Worm (Caenorhabditis elegans) whole organism, early embryonic: ENCODE results near the gene syx-4.

Experiments used
- B0310.2 ChIP-seq: sonication (generic microtip); optimal IDR thresholded peaks from 2 replicates; lab custom pipeline; 2016; ENCODE audit warnings: mild to moderate bottlenecking, missing genetic modification characterization, missing compliant biosample characterization
- F13C5.2 ChIP-seq: sonication (generic microtip); optimal IDR thresholded peaks from 2 replicates; lab custom pipeline; 2017; ENCODE audit warnings: mild to moderate bottlenecking, missing genetic modification characterization, inconsistent platforms, missing compliant biosample characterization
- aly-1 ChIP-seq: sonication (generic microtip); optimal IDR thresholded peaks from 2 replicates; lab custom pipeline; 2016; ENCODE audit warnings: missing genetic modification characterization, missing compliant biosample characterization
- ama-1 ChIP-seq: fragments of 150-350 bp; optimal IDR thresholded peaks from 2 replicates; lab custom pipeline; 2014
- ceh-13 ChIP-seq: fragments of 200-800 bp; sonication (Bioruptor generic); optimal IDR thresholded peaks from 2 replicates; lab custom pipeline; 2018; ENCODE audit warnings: mild to moderate bottlenecking, missing genetic modification characterization, missing compliant biosample characterization
- ceh-36 ChIP-seq: sonication (generic microtip); optimal IDR thresholded peaks from 2 replicates; lab custom pipeline; 2016; ENCODE audit warnings: missing genetic modification characterization, inconsistent platforms, missing compliant biosample characterization
- ets-7 ChIP-seq: sonication (generic microtip); optimal IDR thresholded peaks from 2 replicates; lab custom pipeline; 2016; ENCODE audit warnings: missing genotype, missing genetic modification characterization, missing compliant biosample characterization
- flt-1 ChIP-seq: fragments of 200-800 bp; sonication (Bioruptor generic); IDR thresholded peaks from 2 replicates; pipeline ENCODE4 v1.3.6; 2022; ENCODE audit warnings: missing genetic modification characterization, missing compliant biosample characterization
- hmbx-1 ChIP-seq: sonication (generic microtip); optimal IDR thresholded peaks from 2 replicates; lab custom pipeline; 2016; ENCODE audit warnings: mild to moderate bottlenecking, missing genetic modification characterization, missing compliant biosample characterization
- hmg-4 ChIP-seq: fragments of 200-800 bp; sonication (Bioruptor generic); optimal IDR thresholded peaks from 2 replicates; lab custom pipeline; 2018; ENCODE audit warnings: mild to moderate bottlenecking, missing genetic modification characterization, missing compliant biosample characterization
- hnd-1 ChIP-seq: sonication (generic microtip); optimal IDR thresholded peaks from 2 replicates; lab custom pipeline; 2016; ENCODE audit warnings: missing genetic modification characterization, missing compliant biosample characterization
- pes-1 ChIP-seq: fragments of 200-800 bp; sonication (Bioruptor generic); IDR thresholded peaks from 2 replicates; pipeline ENCODE4 v1.3.6; 2022; ENCODE audit warnings: missing genetic modification reagents, missing genetic modification characterization, missing compliant biosample characterization
- scrt-1 ChIP-seq: fragments of 200-800 bp; sonication (Bioruptor generic); IDR thresholded peaks from 2 replicates; pipeline ENCODE4 v1.3.6; 2022; ENCODE audit warnings: missing genetic modification characterization, missing compliant biosample characterization
- sea-1 ChIP-seq: fragments of 200-800 bp; sonication (Bioruptor generic); conservative IDR thresholded peaks from 2 replicates; pipeline ENCODE4 v1.3.6; 2022; ENCODE audit warnings: missing genetic modification characterization, missing compliant biosample characterization
- tbx-11 ChIP-seq: fragments of 200-800 bp; sonication (Bioruptor generic); IDR thresholded peaks from 2 replicates; pipeline ENCODE4 v1.3.6; 2022; ENCODE audit warnings: missing genetic modification characterization, missing compliant biosample characterization
- tbx-37 ChIP-seq: fragments of 200-800 bp; sonication (Bioruptor generic); conservative IDR thresholded peaks from 2 replicates; pipeline ENCODE4 v1.3.6; 2022; ENCODE audit warnings: missing genetic modification reagents, missing genetic modification characterization, missing compliant biosample characterization
- tra-4 ChIP-seq: sonication (generic microtip); optimal IDR thresholded peaks from 2 replicates; lab custom pipeline; 2017; ENCODE audit warnings: missing genetic modification characterization, missing compliant biosample characterization

Gene syx-4

ce11 chrIV:8461177-8461576 lies 4.1 kb downstream of the syx-4 start:
- TF ChIP-seq ama-1 (lab: Kevin White, UChicago) (no peak), tra-4 (no peak), ceh-36 (no peak), hmbx-1 (tag; lab: Kevin White, UChicago) (no peak), F13C5.2 (tag; lab: Kevin White, UChicago) (no peak), tbx-37 (GFP tag; lab: Robert Waterston, UW) (no peak), tbx-11 (GFP tag; lab: Robert Waterston, UW) (no peak)

- TF ChIP-seq B0310.2 (tag; lab: Kevin White, UChicago) (no peak), scrt-1 (GFP tag; lab: Robert Waterston, UW) (no peak), pes-1 (GFP tag; lab: Robert Waterston, UW) (no peak), flt-1 (GFP tag; lab: Robert Waterston, UW) (no peak), aly-1 (tag; lab: Kevin White, UChicago) (no peak), tbx-37 (GFP tag; lab: Robert Waterston, UW) (no peak), hnd-1 (tag; lab: Kevin White, UChicago) (no peak), tra-4 (no peak), ama-1 (lab: Kevin White, UChicago) (no peak), hmbx-1 (tag; lab: Kevin White, UChicago) (no peak), ceh-36 (no peak), ceh-13 (no peak), tbx-11 (GFP tag; lab: Robert Waterston, UW) (no peak), sea-1 (GFP tag; lab: Robert Waterston, UW) (no peak), ets-7 (tag; lab: Kevin White, UChicago) (no peak), hmg-4 (GFP tag; lab: Kevin White, UChicago) (no peak)
Measured at ce11 chrIV:8462376-8462775, 5.3 kb downstream of the syx-4 start.

- TF ChIP-seq aly-1 (tag; lab: Kevin White, UChicago): no peak
- TF ChIP-seq scrt-1 (GFP tag; lab: Robert Waterston, UW): no peak
- no peak for TF ChIP-seq tra-4
- TF ChIP-seq tbx-11 (GFP tag; lab: Robert Waterston, UW): no peak
- TF ChIP-seq tbx-37 (GFP tag; lab: Robert Waterston, UW): no peak
- no peak for TF ChIP-seq ama-1 (lab: Kevin White, UChicago)
- TF ChIP-seq sea-1 (GFP tag; lab: Robert Waterston, UW): no peak
- TF ChIP-seq ets-7 (tag; lab: Kevin White, UChicago): no peak
- TF ChIP-seq B0310.2 (tag; lab: Kevin White, UChicago): no peak
- no peak for TF ChIP-seq ceh-36
- TF ChIP-seq ceh-13: no peak
- TF ChIP-seq pes-1 (GFP tag; lab: Robert Waterston, UW): no peak
- TF ChIP-seq hmbx-1 (tag; lab: Kevin White, UChicago): no peak
- no peak for TF ChIP-seq hnd-1 (tag; lab: Kevin White, UChicago)
- no peak for TF ChIP-seq flt-1 (GFP tag; lab: Robert Waterston, UW)
- TF ChIP-seq F13C5.2 (tag; lab: Kevin White, UChicago): no peak
- no peak for TF ChIP-seq hmg-4 (GFP tag; lab: Kevin White, UChicago)
Measured at ce11 chrIV:8463069-8463468, 6.0 kb downstream of the syx-4 start.

ce11 chrIV:8463716-8464115 lies 6.6 kb downstream of the syx-4 start, which contains the start of gene str-176:
TSS of gene str-176 (minus strand) at chrIV:8463816.
- TF ChIP-seq hmbx-1 (tag; lab: Kevin White, UChicago) (no peak), sea-1 (GFP tag; lab: Robert Waterston, UW) (no peak), B0310.2 (tag; lab: Kevin White, UChicago) (no peak)

- TF ChIP-seq ceh-36: no peak
- TF ChIP-seq aly-1 (tag; lab: Kevin White, UChicago): no peak
- no peak for TF ChIP-seq scrt-1 (GFP tag; lab: Robert Waterston, UW)
- TF ChIP-seq ceh-13: no peak
- no peak for TF ChIP-seq tbx-11 (GFP tag; lab: Robert Waterston, UW)
- TF ChIP-seq tra-4: no peak
- TF ChIP-seq ets-7 (tag; lab: Kevin White, UChicago): no peak
- no peak for TF ChIP-seq tbx-37 (GFP tag; lab: Robert Waterston, UW)
- no peak for TF ChIP-seq hmg-4 (GFP tag; lab: Kevin White, UChicago)
- TF ChIP-seq pes-1 (GFP tag; lab: Robert Waterston, UW): no peak
- TF ChIP-seq sea-1 (GFP tag; lab: Robert Waterston, UW): no peak
Measured at ce11 chrIV:8464187-8464586, 7.1 kb downstream of the syx-4 start.

ce11 chrIV:8472493-8472892 lies 15.4 kb downstream of the syx-4 start, which contains the start of gene oat-1:
TSS of gene oat-1 (minus strand) at chrIV:8472593.
- TF ChIP-seq ets-7 (tag; lab: Kevin White, UChicago) (no peak), scrt-1 (GFP tag; lab: Robert Waterston, UW) (no peak), tra-4 (no peak), hnd-1 (tag; lab: Kevin White, UChicago) (no peak), ceh-36 (no peak), ama-1 (lab: Kevin White, UChicago) (no peak), hmbx-1 (tag; lab: Kevin White, UChicago) (no peak), tbx-11 (GFP tag; lab: Robert Waterston, UW) (no peak), hmg-4 (GFP tag; lab: Kevin White, UChicago) (no peak), sea-1 (GFP tag; lab: Robert Waterston, UW) (no peak)

ce11 chrIV:8473756-8474155 lies 16.7 kb downstream of the syx-4 start, which contains the start of gene C28C12.11:
TSS of gene C28C12.11 (plus strand) at chrIV:8474056.
- TF ChIP-seq F13C5.2 (tag; lab: Kevin White, UChicago) (no peak), tbx-11 (GFP tag; lab: Robert Waterston, UW) (no peak), B0310.2 (tag; lab: Kevin White, UChicago) (no peak), hnd-1 (tag; lab: Kevin White, UChicago) (no peak), ama-1 (lab: Kevin White, UChicago) (no peak), tbx-37 (GFP tag; lab: Robert Waterston, UW) (no peak), ceh-36 (no peak), hmbx-1 (tag; lab: Kevin White, UChicago) (no peak), flt-1 (GFP tag; lab: Robert Waterston, UW) (no peak), sea-1 (GFP tag; lab: Robert Waterston, UW) (no peak), aly-1 (tag; lab: Kevin White, UChicago) (no peak), ceh-13 (no peak), hmg-4 (GFP tag; lab: Kevin White, UChicago) (no peak), pes-1 (GFP tag; lab: Robert Waterston, UW) (no peak), tra-4 (no peak), ets-7 (tag; lab: Kevin White, UChicago) (no peak)
